Worm (Caenorhabditis elegans): Measurements from ENCODE around the gene str-209.

DNA sequence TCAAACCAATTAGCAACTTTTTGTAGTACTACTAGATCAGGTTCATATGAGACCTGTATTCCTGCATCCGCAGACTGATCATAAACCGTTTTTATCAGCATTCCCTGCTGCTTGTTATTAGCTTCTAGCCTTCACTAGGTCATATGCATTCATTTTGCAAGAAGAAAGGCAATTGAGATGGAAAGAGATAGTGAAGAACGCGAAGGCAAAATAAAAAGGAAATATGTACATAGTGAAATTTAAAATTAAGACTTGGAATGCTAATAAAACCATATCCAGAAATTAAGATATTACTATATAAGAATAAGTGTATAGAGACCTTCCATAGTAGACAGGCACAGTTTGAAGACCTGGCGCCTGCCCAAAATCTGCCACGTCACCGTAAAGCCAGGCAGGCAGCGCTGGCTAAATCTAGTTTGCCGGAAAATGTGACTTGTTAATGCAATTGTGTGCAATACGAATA is 28.0 kb upstream of the str-209 start, which contains the start of the genes C02E7.8 and srh-23:
- TF ChIP-seq ama-1 (optimal IDR thresholded peaks at IDR 0.05) (no peak), hmbx-1 (tag; optimal IDR thresholded peaks at IDR 0.05) (no peak), sea-1 (GFP tag; conservative IDR thresholded peaks at IDR 0.05) (no peak), tra-4 (tag; optimal IDR thresholded peaks at IDR 0.05) (no peak), hmg-4 (GFP tag; optimal IDR thresholded peaks at IDR 0.05) (no peak), pes-1 (GFP tag; IDR thresholded peaks at IDR 0.05) (no peak), F13C5.2 (tag; optimal IDR thresholded peaks at IDR 0.05) (no peak), flt-1 (GFP tag; IDR thresholded peaks at IDR 0.05) (no peak), tbx-37 (GFP tag; conservative IDR thresholded peaks at IDR 0.05) (no peak), B0310.2 (tag; optimal IDR thresholded peaks at IDR 0.05) (no peak), tbx-11 (GFP tag; IDR thresholded peaks at IDR 0.05) (no peak), ceh-36 (tag; optimal IDR thresholded peaks at IDR 0.05) (no peak)

All from whole organism, early embryonic.